Worm (Caenorhabditis elegans) whole organism, L2 larva: Measurements from ENCODE around the gene Y39H10B.3.
A peak's percentile ranks its signal among the peaks of the same experiment; 100 is the strongest.

Experiments
- ceh-82 ChIP-seq: fragments of 150-350 bp; optimal IDR thresholded peaks from 2 replicates; lab custom pipeline; 2014; ENCODE audit warnings: missing biosample characterization, missing genetic modification characterization
- lin-11 ChIP-seq: fragments of 150-350 bp; sonication (generic microtip); optimal IDR thresholded peaks from 2 replicates; lab custom pipeline; 2014; ENCODE audit warnings: missing biosample characterization, missing genetic modification characterization, inconsistent platforms, mixed read lengths
- lin-39 ChIP-seq: fragments of 150-350 bp; optimal IDR thresholded peaks from 2 replicates; lab custom pipeline; 2014; ENCODE audit warnings: missing biosample characterization, missing genetic modification reagents, missing genetic modification characterization
- lsy-2 ChIP-seq, 2 experiments: fragments of 150-350 bp in 1 of 2; sonication (generic microtip) in 1 of 2; optimal IDR thresholded peaks; 2 replicates each; lab custom pipeline; 2014 to 2017; ENCODE audit warnings: missing biosample characterization in 2 of 2, missing genetic modification characterization in 2 of 2
- nhr-12 ChIP-seq: fragments of 150-350 bp; optimal IDR thresholded peaks from 2 replicates; lab custom pipeline; 2014; ENCODE audit warnings: missing biosample characterization, missing genetic modification characterization
- nhr-129 ChIP-seq: fragments of 150-350 bp; optimal IDR thresholded peaks from 2 replicates; lab custom pipeline; 2014; ENCODE audit warnings: missing biosample characterization, missing genetic modification characterization
- sma-3 ChIP-seq: sonication (generic microtip); optimal IDR thresholded peaks from 2 replicates; lab custom pipeline; 2016; ENCODE audit warnings: missing genetic modification reagents, missing genetic modification characterization, missing compliant biosample characterization
- unc-39 ChIP-seq: fragments of 150-350 bp; optimal IDR thresholded peaks from 2 replicates; lab custom pipeline; 2014; ENCODE audit warnings: missing biosample characterization, missing genetic modification characterization
- unc-55 ChIP-seq: fragments of 150-350 bp; sonication (generic microtip); optimal IDR thresholded peaks from 3 replicates; lab custom pipeline; 2014; ENCODE audit warnings: missing biosample characterization, missing genetic modification reagents, missing genetic modification characterization
- unc-62 ChIP-seq: fragments of 150-350 bp; optimal IDR thresholded peaks from 2 replicates; lab custom pipeline; 2014; ENCODE audit warnings: missing biosample characterization, missing genetic modification reagents, missing genetic modification characterization
- ztf-4 ChIP-seq: fragments of 150-350 bp; optimal IDR thresholded peaks from 2 replicates; lab custom pipeline; 2014; ENCODE audit warnings: missing biosample characterization, missing genetic modification characterization

DNA sequence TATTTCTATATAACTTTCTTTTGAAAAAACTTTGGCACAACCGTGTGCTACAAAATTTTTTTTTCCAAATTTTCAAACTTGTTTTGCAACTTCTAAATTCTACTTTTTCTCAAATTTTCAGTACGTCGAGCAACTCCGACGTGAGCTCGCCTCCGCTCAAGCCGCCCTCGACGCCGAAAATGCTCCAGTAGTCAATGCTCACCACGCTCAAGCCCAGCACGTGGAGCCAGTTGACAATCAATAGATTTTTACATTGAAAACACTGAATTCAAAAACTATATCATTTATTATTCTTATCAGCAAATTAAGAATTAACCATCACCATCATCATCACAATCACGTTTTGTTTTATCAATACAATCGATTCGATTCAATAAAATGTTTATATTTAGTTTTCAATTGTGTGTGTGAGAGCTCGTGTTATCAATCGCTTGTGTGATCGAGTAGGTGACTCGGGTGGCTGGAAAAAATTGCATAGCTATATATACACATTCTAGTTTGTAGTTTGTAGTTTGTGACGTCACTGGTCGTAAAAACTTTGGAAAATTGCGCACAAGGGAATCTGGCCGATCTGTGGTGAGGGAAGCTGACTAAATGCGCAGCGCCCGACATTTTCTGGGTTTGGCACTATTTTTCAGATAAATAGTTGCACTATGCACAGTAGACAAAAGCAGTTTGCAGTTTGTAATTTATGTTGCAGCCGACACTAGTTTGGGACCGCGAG lies 36.1 kb upstream of the Y39H10B.3 start:
- TF ChIP-seq unc-55 (GFP tag; lab: Kevin White, UChicago) (no peak), lin-11 (no peak), lsy-2 (tag; optimal IDR thresholded peaks at IDR 0.05; lab: Kevin White, UChicago) (no peak), lin-39 (tag; lab: Kevin White, UChicago) (no peak), ceh-82 (tag; lab: Kevin White, UChicago) (no peak), nhr-129 (peak; percentile 24), ztf-4 (no peak), unc-39 (tag; lab: Kevin White, UChicago) (no peak), nhr-12 (tag; lab: Kevin White, UChicago) (no peak), sma-3 (peak; percentile 3), unc-62 (GFP tag; lab: Kevin White, UChicago) (no peak)
